Fruit fly (Drosophila melanogaster): ENCODE data around the gene CG8668.

The CG8668 gene

DNA sequence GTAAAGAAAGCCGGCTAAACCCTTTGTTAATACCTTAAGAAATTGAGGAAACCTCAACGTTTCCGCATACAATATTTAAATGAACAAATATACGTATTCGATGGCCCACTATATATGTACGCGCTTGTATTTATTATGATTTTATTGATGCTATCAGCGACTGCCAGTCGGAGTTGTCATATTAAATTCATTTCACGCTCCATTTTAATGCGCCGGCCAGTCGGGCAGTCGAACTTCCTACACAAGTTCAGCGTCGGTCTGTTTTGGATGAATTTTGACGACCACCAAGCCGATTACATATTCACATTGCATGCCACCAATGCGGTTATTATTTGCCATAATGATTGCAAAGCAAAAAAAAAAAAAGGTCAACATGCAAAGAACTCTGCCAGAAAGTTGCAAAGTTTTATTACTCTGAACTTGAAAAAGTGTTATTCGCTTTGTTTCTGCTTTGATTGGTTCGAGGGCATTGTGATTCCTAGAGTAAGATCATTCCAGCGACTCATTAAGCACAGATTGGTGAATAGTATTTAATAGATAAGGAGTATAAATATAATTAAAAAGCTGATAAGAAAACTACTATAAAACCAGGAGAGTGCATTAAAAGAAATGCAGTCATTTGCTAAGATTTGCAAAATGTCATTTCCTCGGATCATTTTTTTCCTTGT lies 20.3 kb downstream of the CG8668 start, which contains the start of gene CG31606:
Gene CG31606, plus strand, starts transcription at position 618 of the 668 bp plus-strand sequence.
- TF ChIP-seq CG15710 (tag; optimal IDR thresholded peaks at IDR 0.05) (no peak), CG9948 (tag; optimal IDR thresholded peaks at IDR 0.05) (no peak), CG12605 (GFP tag; IDR thresholded peaks at IDR 0.05) (no peak), CG32121 (GFP tag; IDR thresholded peaks at IDR 0.05) (no peak), gl (tag; optimal IDR thresholded peaks at IDR 0.05) (no peak), Snoo (tag; optimal IDR thresholded peaks at IDR 0.05) (no peak), CG14655 (GFP tag; optimal IDR thresholded peaks at IDR 0.05) (peak; percentile 42), CG8301 (tag; optimal IDR thresholded peaks at IDR 0.05) (peak; percentile 26), CG13204 (GFP tag; optimal IDR thresholded peaks at IDR 0.05) (no peak), fd96Ca (GFP tag; IDR thresholded peaks at IDR 0.05) (no peak), EcR (GFP tag; optimal IDR thresholded peaks at IDR 0.05) (peak; percentile 50)

DNA sequence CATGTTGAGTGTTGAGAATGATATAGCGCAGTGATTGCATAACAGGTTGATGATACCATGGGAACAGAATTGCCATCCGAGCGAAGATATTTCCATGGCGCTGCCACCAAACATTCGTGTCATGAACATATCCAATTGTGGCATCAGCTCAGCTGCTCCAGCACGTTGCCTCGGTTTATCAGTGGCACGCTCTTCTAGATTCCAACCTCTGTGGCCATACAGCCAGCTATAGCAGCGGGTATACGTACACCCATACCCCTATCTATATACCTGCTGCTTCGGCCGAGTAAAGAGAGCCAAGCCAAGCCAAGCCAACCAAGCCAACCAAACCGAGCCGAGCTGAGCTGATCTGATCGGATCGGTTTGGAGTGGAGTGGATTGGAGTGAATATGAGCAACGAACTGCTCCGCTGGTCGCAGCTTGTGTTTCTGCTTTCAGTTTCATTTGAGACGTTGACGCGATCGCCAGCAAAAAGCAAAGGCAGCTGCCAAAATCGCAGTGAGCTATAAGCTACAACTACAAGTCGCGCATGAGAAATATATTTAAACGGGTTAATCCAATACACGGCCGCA lies 21.8 kb downstream of the CG8668 start:
- no peak for TF ChIP-seq CG10348 (GFP tag; IDR thresholded peaks at IDR 0.05)
- peak; percentile 18 for TF ChIP-seq Pif1A (GFP tag; optimal IDR thresholded peaks at IDR 0.05)
- TF ChIP-seq CG13204 (GFP tag; optimal IDR thresholded peaks at IDR 0.05) = no peak
- TF ChIP-seq CG14655 (GFP tag; optimal IDR thresholded peaks at IDR 0.05) = peak; percentile 21
- TF ChIP-seq gl (tag; optimal IDR thresholded peaks at IDR 0.05) = no peak
- no peak for TF ChIP-seq CG17806 (tag; optimal IDR thresholded peaks at IDR 0.05)
- no peak; the same call in 1 of the 2 replicates for TF ChIP-seq Ets98B (GFP tag; IDR thresholded peaks at IDR 0.05)
- TF ChIP-seq CG15710 (tag; optimal IDR thresholded peaks at IDR 0.05) = no peak
- TF ChIP-seq Snoo (tag; optimal IDR thresholded peaks at IDR 0.05) = no peak
- no peak for TF ChIP-seq Pif1B (GFP tag; optimal IDR thresholded peaks at IDR 0.05)
- TF ChIP-seq CG12605 (GFP tag; IDR thresholded peaks at IDR 0.05) = no peak
- TF ChIP-seq CG9948 (tag; optimal IDR thresholded peaks at IDR 0.05) = no peak
- no peak for TF ChIP-seq CG4496 (GFP tag; IDR thresholded peaks at IDR 0.05)
- no peak for TF ChIP-seq CG8301 (tag; optimal IDR thresholded peaks at IDR 0.05)
- TF ChIP-seq CG8159 (tag; optimal IDR thresholded peaks at IDR 0.05) = no peak
- TF ChIP-seq rn (GFP tag; IDR thresholded peaks at IDR 0.05) = no peak
- TF ChIP-seq fd96Ca (GFP tag; IDR thresholded peaks at IDR 0.05) = no peak
- no peak for TF ChIP-seq D1 (tag; optimal IDR thresholded peaks at IDR 0.05)
- TF ChIP-seq CG34367 (tag; optimal IDR thresholded peaks at IDR 0.05) = no peak
- TF ChIP-seq EcR (GFP tag; optimal IDR thresholded peaks at IDR 0.05) = peak; percentile 39
- TF ChIP-seq CG32121 (GFP tag; IDR thresholded peaks at IDR 0.05) = no peak

DNA sequence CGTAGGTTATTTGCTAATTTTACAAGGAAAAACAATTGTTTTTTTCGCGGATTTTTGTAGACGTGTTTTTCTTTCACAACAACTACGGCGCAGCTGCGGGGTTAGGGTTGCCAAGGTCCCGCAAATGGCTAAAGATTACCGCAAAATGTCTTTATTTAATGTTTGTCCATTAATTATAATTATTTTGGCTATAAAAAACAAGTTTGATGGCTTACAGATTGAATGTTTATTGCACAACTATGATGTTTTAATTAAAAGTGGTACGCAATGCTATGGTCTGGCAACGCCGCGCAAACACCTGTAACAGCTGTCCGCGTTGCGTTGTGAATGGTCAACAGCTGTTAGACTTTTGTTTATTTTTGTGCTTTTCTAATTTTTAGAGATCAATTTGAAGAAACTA lies 29.9 kb downstream of the CG8668 start:
- peak; percentile 12 for TF ChIP-seq gl (tag; optimal IDR thresholded peaks at IDR 0.05)
- peak; percentile 54 for TF ChIP-seq CG8159 (tag; optimal IDR thresholded peaks at IDR 0.05)
- TF ChIP-seq EcR (GFP tag; optimal IDR thresholded peaks at IDR 0.05) = no peak
- TF ChIP-seq CG9948 (tag; optimal IDR thresholded peaks at IDR 0.05) = peak; percentile 39
- peak; percentile 77 for TF ChIP-seq CG32121 (GFP tag; IDR thresholded peaks at IDR 0.05)
- TF ChIP-seq Ets98B (GFP tag; IDR thresholded peaks at IDR 0.05) = peak; percentile 64; the same call in 1 of the 2 replicates
- TF ChIP-seq Pif1A (GFP tag; optimal IDR thresholded peaks at IDR 0.05) = peak; percentile 63
- peak; percentile 68; the same call in 1 of the 2 replicates for TF ChIP-seq CG12605 (GFP tag; IDR thresholded peaks at IDR 0.05)
- peak; percentile 49 for TF ChIP-seq Pif1B (GFP tag; optimal IDR thresholded peaks at IDR 0.05)
- peak; percentile 47 for TF ChIP-seq Snoo (tag; optimal IDR thresholded peaks at IDR 0.05)
- peak; percentile 57 for TF ChIP-seq CG17806 (tag; optimal IDR thresholded peaks at IDR 0.05)
- TF ChIP-seq CG10348 (GFP tag; IDR thresholded peaks at IDR 0.05) = no peak
- no peak for TF ChIP-seq D1 (tag; optimal IDR thresholded peaks at IDR 0.05)
- TF ChIP-seq CG4496 (GFP tag; IDR thresholded peaks at IDR 0.05) = peak; percentile 81
- TF ChIP-seq CG8301 (tag; optimal IDR thresholded peaks at IDR 0.05) = peak; percentile 59
- peak; percentile 52 for TF ChIP-seq CG15710 (tag; optimal IDR thresholded peaks at IDR 0.05)
- TF ChIP-seq CG13204 (GFP tag; optimal IDR thresholded peaks at IDR 0.05) = no peak
- peak; percentile 30 for TF ChIP-seq CG34367 (tag; optimal IDR thresholded peaks at IDR 0.05)
- TF ChIP-seq fd96Ca (GFP tag; IDR thresholded peaks at IDR 0.05) = peak; percentile 73
- peak; percentile 65 for TF ChIP-seq CG14655 (GFP tag; optimal IDR thresholded peaks at IDR 0.05)
- 0 out of 2 replicates have a peak, but pooled peaks have one; percentile 43 for TF ChIP-seq rn (GFP tag; IDR thresholded peaks at IDR 0.05)

DNA sequence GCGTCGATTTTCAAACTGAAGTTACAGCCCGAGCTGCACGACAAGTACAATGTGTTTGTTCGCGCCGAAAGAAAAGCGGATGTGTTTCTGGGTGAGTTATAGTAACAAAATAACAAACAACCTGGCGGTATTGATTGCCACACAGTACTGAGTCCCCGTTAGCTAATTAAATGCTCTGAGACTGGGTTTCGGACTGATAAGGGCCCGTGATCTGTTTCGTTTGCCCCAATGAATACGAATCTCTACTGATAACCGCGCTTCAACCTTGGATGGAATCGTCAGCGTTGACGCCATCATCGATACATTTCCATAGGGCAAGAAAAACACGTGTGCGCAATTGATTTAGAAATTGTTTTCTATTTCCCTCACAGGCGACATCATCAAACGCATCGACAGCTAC lies 30.4 kb downstream of the CG8668 start:
- TF ChIP-seq Ets98B (GFP tag; IDR thresholded peaks at IDR 0.05) (no peak), CG15710 (tag; optimal IDR thresholded peaks at IDR 0.05) (no peak), CG8159 (tag; optimal IDR thresholded peaks at IDR 0.05) (no peak), fd96Ca (GFP tag; IDR thresholded peaks at IDR 0.05) (no peak), gl (tag; optimal IDR thresholded peaks at IDR 0.05) (no peak), Pif1A (GFP tag; optimal IDR thresholded peaks at IDR 0.05) (no peak), CG32121 (GFP tag; IDR thresholded peaks at IDR 0.05) (no peak), CG12605 (GFP tag; IDR thresholded peaks at IDR 0.05) (no peak), Snoo (tag; optimal IDR thresholded peaks at IDR 0.05) (no peak), CG8301 (tag; optimal IDR thresholded peaks at IDR 0.05) (no peak), Pif1B (GFP tag; optimal IDR thresholded peaks at IDR 0.05) (no peak), EcR (GFP tag; optimal IDR thresholded peaks at IDR 0.05) (no peak), CG14655 (GFP tag; optimal IDR thresholded peaks at IDR 0.05) (no peak), CG17806 (tag; optimal IDR thresholded peaks at IDR 0.05) (no peak), CG10348 (GFP tag; IDR thresholded peaks at IDR 0.05) (no peak), CG34367 (tag; optimal IDR thresholded peaks at IDR 0.05) (no peak), CG4496 (GFP tag; IDR thresholded peaks at IDR 0.05) (no peak), CG13204 (GFP tag; optimal IDR thresholded peaks at IDR 0.05) (no peak), CG9948 (tag; optimal IDR thresholded peaks at IDR 0.05) (no peak), D1 (tag; optimal IDR thresholded peaks at IDR 0.05) (no peak)

DNA sequence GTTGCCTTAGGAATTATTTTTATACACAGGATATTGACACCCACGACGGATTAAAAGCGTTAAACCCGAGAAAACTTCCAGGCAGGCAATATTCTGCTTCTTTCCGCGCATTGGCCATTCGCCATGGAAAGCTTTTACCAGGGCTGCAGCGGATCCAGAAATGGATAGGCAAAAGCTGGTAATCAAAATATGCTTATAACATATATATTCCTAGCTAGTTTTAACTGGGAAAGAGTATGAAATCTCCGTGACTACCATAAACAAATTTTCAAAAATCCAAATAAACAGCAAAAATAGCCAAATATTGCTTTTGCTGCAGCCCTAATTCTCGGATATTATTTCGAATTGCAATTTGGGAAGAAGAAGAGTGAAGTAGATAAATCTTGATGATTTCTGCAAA lies 32.7 kb downstream of the CG8668 start, which contains the start of the genes PAPLA1 and Rbsn-5:
Gene PAPLA1, minus strand, starts transcription at position 141 of the 400 bp plus-strand sequence.
Gene Rbsn-5, plus strand, starts transcription at position 335 of the 400 bp plus-strand sequence.
- TF ChIP-seq CG14655 (GFP tag; optimal IDR thresholded peaks at IDR 0.05) = peak; percentile 89
- TF ChIP-seq Pif1A (GFP tag; optimal IDR thresholded peaks at IDR 0.05) = peak; percentile 94
- TF ChIP-seq CG17806 (tag; optimal IDR thresholded peaks at IDR 0.05) = peak; percentile 94
- peak; percentile 80 for TF ChIP-seq CG32121 (GFP tag; IDR thresholded peaks at IDR 0.05)
- peak; percentile 91 for TF ChIP-seq CG9948 (tag; optimal IDR thresholded peaks at IDR 0.05)
- TF ChIP-seq rn (GFP tag; IDR thresholded peaks at IDR 0.05) = peak; percentile 92
- peak; percentile 69; the same call in 1 of the 2 replicates for TF ChIP-seq CG10348 (GFP tag; IDR thresholded peaks at IDR 0.05)
- TF ChIP-seq fd96Ca (GFP tag; IDR thresholded peaks at IDR 0.05) = peak; percentile 92
- peak; percentile 90 for TF ChIP-seq CG8301 (tag; optimal IDR thresholded peaks at IDR 0.05)
- TF ChIP-seq CG4496 (GFP tag; IDR thresholded peaks at IDR 0.05) = peak; percentile 89
- TF ChIP-seq EcR (GFP tag; optimal IDR thresholded peaks at IDR 0.05) = peak; percentile 68
- peak; percentile 87 for TF ChIP-seq CG34367 (tag; optimal IDR thresholded peaks at IDR 0.05)
- peak; percentile 90 for TF ChIP-seq CG15710 (tag; optimal IDR thresholded peaks at IDR 0.05)
- peak; percentile 87 for TF ChIP-seq Ets98B (GFP tag; IDR thresholded peaks at IDR 0.05)
- TF ChIP-seq gl (tag; optimal IDR thresholded peaks at IDR 0.05) = peak; percentile 75
- TF ChIP-seq CG12605 (GFP tag; IDR thresholded peaks at IDR 0.05) = peak; percentile 76
- peak; percentile 90 for TF ChIP-seq Snoo (tag; optimal IDR thresholded peaks at IDR 0.05)
- peak; percentile 88 for TF ChIP-seq Pif1B (GFP tag; optimal IDR thresholded peaks at IDR 0.05)
- peak; percentile 59 for TF ChIP-seq CG13204 (GFP tag; optimal IDR thresholded peaks at IDR 0.05)
- TF ChIP-seq CG8159 (tag; optimal IDR thresholded peaks at IDR 0.05) = peak; percentile 92
- TF ChIP-seq D1 (tag; optimal IDR thresholded peaks at IDR 0.05) = peak; percentile 72

All from whole organism, pupa.